Fruit fly (Drosophila melanogaster) whole organism, wandering third instar larva: ENCODE measurements around the gene mei-P26.

Source experiments
- CG9705 ChIP-seq: fragments of 200-800 bp; sonication (Bioruptor generic); optimal IDR thresholded peaks from 2 replicates; lab custom pipeline; 2018; ENCODE audit warnings: missing biosample characterization, mild to moderate bottlenecking, missing genetic modification characterization
- Dfd ChIP-seq: fragments of >200 bp; optimal IDR thresholded peaks from 2 replicates; lab custom pipeline; 2017; ENCODE audit warnings: missing biosample characterization, missing genetic modification characterization
- Dif ChIP-seq: fragments of 200-275, 200-300 bp; sonication (Bioruptor generic); optimal IDR thresholded peaks from 2 replicates; lab custom pipeline; 2018; ENCODE audit warnings: missing biosample characterization, missing genetic modification characterization; ENCODE audit not compliant: partially characterized antibody
- Hr83 ChIP-seq: fragments of 200-300 bp; sonication (Bioruptor generic); optimal IDR thresholded peaks from 2 replicates; lab custom pipeline; 2016; ENCODE audit warnings: missing biosample characterization, mild to moderate bottlenecking, missing genetic modification characterization, moderate library complexity; ENCODE audit not compliant: poor library complexity, severe bottlenecking
- usp ChIP-seq: fragments of >200 bp; optimal IDR thresholded peaks from 2 replicates; lab custom pipeline; 2017; ENCODE audit warnings: missing biosample characterization, missing genetic modification characterization

dm6 chrX:9214576-9214975 lies 51.5 kb downstream of the mei-P26 start, which contains the start of gene Obp8a:
- TF ChIP-seq CG9705 (GFP tag; lab: Kevin White, UChicago) (no peak), Dfd (GFP tag; lab: Kevin White, UChicago) (no peak), Hr83 (GFP tag; lab: Kevin White, UChicago) (no peak), Dif (GFP tag; lab: Kevin White, UChicago) (no peak), usp (GFP tag; lab: Kevin White, UChicago) (no peak)
